Worm (Caenorhabditis elegans): ENCODE data around the gene F49F1.10.

- TF ChIP-seq F16B12.6 (tag; optimal IDR thresholded peaks at IDR 0.05) (no peak), mep-1 (tag; optimal IDR thresholded peaks at IDR 0.05) (no peak), snpc-4 (tag; optimal IDR thresholded peaks at IDR 0.05) (no peak), sox-4 (tag; optimal IDR thresholded peaks at IDR 0.05) (no peak)
Observed at ce11 chrIV:4099773-4100172, 39.1 kb downstream of the F49F1.10 start.
